Fruit fly (Drosophila melanogaster) whole organism, embryonic: Measurements from ENCODE around the gene Coq2.

ENCODE experiments used
- Abd-B ChIP-seq: fragments of 200-800 bp; sonication (Bioruptor generic); optimal IDR thresholded peaks from 2 replicates; lab custom pipeline; 2018; ENCODE audit warnings: missing biosample characterization, mild to moderate bottlenecking, missing genetic modification characterization, moderate library complexity
- Ada2b ChIP-seq: fragments of 200-800 bp; sonication (Bioruptor generic); IDR thresholded peaks from 2 replicates; pipeline ENCODE4 v1.3.6; 2022; ENCODE audit warnings: missing biosample characterization, missing genetic modification characterization
- Atf3 ChIP-seq: fragments of 200-800 bp; sonication (Bioruptor generic); optimal IDR thresholded peaks from 3 replicates; lab custom pipeline; 2016; ENCODE audit warnings: missing biosample characterization, missing genetic modification characterization
- B-H2 ChIP-seq: fragments of 200-800 bp; sonication (Bioruptor generic); optimal IDR thresholded peaks from 2 replicates; lab custom pipeline; 2018; ENCODE audit warnings: missing biosample characterization, mild to moderate bottlenecking, missing genetic modification characterization
- Bgb ChIP-seq: fragments of 200-800 bp; sonication (Bioruptor generic); IDR thresholded peaks from 2 replicates; pipeline ENCODE4 v1.3.6; 2022; ENCODE audit warnings: missing biosample characterization, missing genetic modification characterization; ENCODE audit not compliant: partially characterized antibody
- C15 ChIP-seq: fragments of 200-800 bp; sonication (Bioruptor generic); IDR thresholded peaks from 3 replicates; pipeline ENCODE4 v1.3.6; 2022; ENCODE audit warnings: missing biosample characterization, missing genetic modification characterization
- CG10979 ChIP-seq: fragments of 200-800 bp; sonication (Bioruptor generic); optimal IDR thresholded peaks from 2 replicates; lab custom pipeline; 2018; ENCODE audit warnings: missing biosample characterization, mild to moderate bottlenecking, missing genetic modification characterization, moderate library complexity
- CG11560 ChIP-seq: fragments of 200-800 bp; sonication (Bioruptor generic); IDR thresholded peaks from 3 replicates; pipeline ENCODE4 v1.3.6; 2022; ENCODE audit warnings: missing biosample characterization, missing genetic modification characterization
- CG11695 ChIP-seq: fragments of 200-800 bp; sonication (Bioruptor generic); IDR thresholded peaks from 3 replicates; pipeline ENCODE4 v1.3.6; 2022; ENCODE audit warnings: missing biosample characterization, missing genetic modification characterization
- CG15073 ChIP-seq: fragments of 200-800 bp; sonication (Bioruptor generic); optimal IDR thresholded peaks from 2 replicates; lab custom pipeline; 2016; ENCODE audit warnings: missing biosample characterization, missing genetic modification characterization
- CG15601 ChIP-seq: fragments of 200-800 bp; sonication (Bioruptor generic); optimal IDR thresholded peaks from 3 replicates; lab custom pipeline; 2019; ENCODE audit warnings: missing biosample characterization, mild to moderate bottlenecking, missing genetic modification characterization, moderate library complexity
- CG15696 ChIP-seq: fragments of 200-800 bp; sonication (Bioruptor generic); optimal IDR thresholded peaks from 2 replicates; lab custom pipeline; 2019; ENCODE audit warnings: missing biosample characterization, mild to moderate bottlenecking, missing genetic modification characterization, moderate library complexity
- CG17328 ChIP-seq: fragments of 200-800 bp; sonication (Bioruptor generic); IDR thresholded peaks from 2 replicates; pipeline ENCODE4 v1.3.6; 2022; ENCODE audit warnings: missing biosample characterization, missing genetic modification characterization
- CG17829 ChIP-seq: fragments of 200-800 bp; optimal IDR thresholded peaks from 2 replicates; lab custom pipeline; 2019; ENCODE audit warnings: missing biosample characterization, mild to moderate bottlenecking, missing genetic modification characterization, moderate library complexity
- CG43689 ChIP-seq: fragments of 200-800 bp; sonication (Bioruptor generic); IDR thresholded peaks from 2 replicates; pipeline ENCODE4 v1.3.6; 2022; ENCODE audit warnings: missing biosample characterization, missing genetic modification characterization
- CG4730 ChIP-seq: fragments of 200-800 bp; sonication (Bioruptor generic); IDR thresholded peaks from 2 replicates; pipeline ENCODE4 v1.3.6; 2022; ENCODE audit warnings: missing biosample characterization, missing genetic modification characterization
- CG8089 ChIP-seq: fragments of 200-800 bp; sonication (Bioruptor generic); optimal IDR thresholded peaks from 3 replicates; lab custom pipeline; 2016; ENCODE audit warnings: missing biosample characterization, missing genetic modification characterization
- CG8924 ChIP-seq: fragments of 200-800 bp; optimal IDR thresholded peaks from 3 replicates; lab custom pipeline; 2019; ENCODE audit warnings: missing biosample characterization, mild to moderate bottlenecking, missing genetic modification characterization, moderate library complexity
- CG9727 ChIP-seq: fragments of 200-800 bp; sonication (Bioruptor generic); optimal IDR thresholded peaks from 3 replicates; lab custom pipeline; 2017; ENCODE audit warnings: missing biosample characterization, mild to moderate bottlenecking, missing genetic modification characterization
- CG9797 ChIP-seq: fragments of 200-800 bp; sonication (Bioruptor generic); optimal IDR thresholded peaks from 3 replicates; lab custom pipeline; 2018; ENCODE audit warnings: missing biosample characterization, mild to moderate bottlenecking, missing genetic modification characterization
- CG9932 ChIP-seq: fragments of 200-800 bp; sonication (Bioruptor generic); IDR thresholded peaks from 2 replicates; pipeline ENCODE4 v1.3.6; 2022; ENCODE audit warnings: missing biosample characterization, missing genetic modification characterization
- Dref ChIP-seq: fragments of 200-800 bp; sonication (Bioruptor generic); IDR thresholded peaks from 2 replicates; pipeline ENCODE4 v1.3.6; 2022; ENCODE audit warnings: missing biosample characterization, missing genetic modification characterization
- E2f2 ChIP-seq: fragments of 200-800 bp; sonication (Bioruptor generic); IDR thresholded peaks from 2 replicates; pipeline ENCODE4 v1.3.6; 2022; ENCODE audit warnings: missing biosample characterization, missing genetic modification characterization
- H2.0 ChIP-seq: fragments of 200-800 bp; sonication (Bioruptor generic); IDR thresholded peaks from 2 replicates; pipeline ENCODE4 v1.3.6; 2022; ENCODE audit warnings: missing biosample characterization, missing genetic modification characterization
- Lpt ChIP-seq: fragments of >200 bp; optimal IDR thresholded peaks from 2 replicates; lab custom pipeline; 2018; ENCODE audit warnings: missing biosample characterization, missing genetic modification characterization
- Med ChIP-seq: fragments of 200-800 bp; sonication (Bioruptor generic); peaks from one replicate; lab custom pipeline; 2016; ENCODE audit warnings: missing biosample characterization, missing genetic modification characterization, mild to moderate bottlenecking, inconsistent platforms, moderate library complexity
- Myb ChIP-seq: fragments of 200-800 bp; sonication (Bioruptor generic); optimal IDR thresholded peaks from 2 replicates; lab custom pipeline; 2016; ENCODE audit warnings: missing biosample characterization, missing genetic modification characterization
- Ssrp ChIP-seq: fragments of 200-800 bp; sonication (Bioruptor generic); optimal IDR thresholded peaks from 2 replicates; lab custom pipeline; 2018; ENCODE audit warnings: missing biosample characterization, mild to moderate bottlenecking, missing genetic modification characterization, moderate library complexity
- Trl ChIP-seq, 3 experiments: fragments of >200 bp in 2 of 3; fragments of 200-800 bp in 1 of 3; sonication (Bioruptor generic) in 1 of 3; optimal IDR thresholded peaks; 2 replicates in 1 of 3; 3 replicates in 2 of 3; lab custom pipeline; 2016 to 2017; ENCODE audit warnings: missing biosample characterization in 1 of 3, missing genetic modification characterization in 1 of 3
- ab ChIP-seq: fragments of 200-800 bp; sonication (Bioruptor generic); optimal IDR thresholded peaks from 2 replicates; lab custom pipeline; 2016; ENCODE audit warnings: missing biosample characterization, missing genetic modification characterization
- cato ChIP-seq: fragments of 200-800 bp; sonication (Bioruptor generic); optimal IDR thresholded peaks from 2 replicates; lab custom pipeline; 2016; ENCODE audit warnings: missing biosample characterization, missing genetic modification characterization, borderline replicate concordance
- chif ChIP-seq, 2 experiments: fragments of 200-800 bp; sonication (Bioruptor generic); optimal IDR thresholded peaks; 3 replicates each; lab custom pipeline; 2016; ENCODE audit warnings: missing biosample characterization in 2 of 2, missing genetic modification characterization in 2 of 2
- dati ChIP-seq: fragments of 200-800 bp; sonication (Bioruptor generic); IDR thresholded peaks from 2 replicates; pipeline ENCODE4 v1.3.6; 2022; ENCODE audit warnings: missing biosample characterization, missing genetic modification characterization
- dm ChIP-seq: fragments of 200-800 bp; sonication (Bioruptor generic); optimal IDR thresholded peaks from 3 replicates; lab custom pipeline; 2016; ENCODE audit warnings: missing biosample characterization, missing genetic modification characterization
- fru ChIP-seq: fragments of >200 bp; optimal IDR thresholded peaks from 2 replicates; lab custom pipeline; 2017
- fu2 ChIP-seq: fragments of 200-800 bp; sonication (Bioruptor generic); optimal IDR thresholded peaks from 2 replicates; lab custom pipeline; 2016; ENCODE audit warnings: missing biosample characterization, missing genetic modification characterization
- gfzf ChIP-seq: fragments of 200-800 bp; sonication (Bioruptor generic); optimal IDR thresholded peaks from 2 replicates; lab custom pipeline; 2016; ENCODE audit warnings: missing biosample characterization, mild to moderate bottlenecking, missing genetic modification characterization, moderate library complexity
- gsb ChIP-seq: fragments of 200-800 bp; sonication (Bioruptor generic); IDR thresholded peaks from 2 replicates; pipeline ENCODE4 v1.3.6; 2022; ENCODE audit warnings: missing biosample characterization, missing genetic modification characterization
- h ChIP-seq: fragments of >200 bp; optimal IDR thresholded peaks from 2 replicates; lab custom pipeline; 2017
- jigr1 ChIP-seq: fragments of 200-800 bp; sonication (Bioruptor generic); IDR thresholded peaks from 3 replicates; pipeline ENCODE4 v1.3.6; 2022; ENCODE audit warnings: missing biosample characterization, missing genetic modification characterization
- onecut ChIP-seq: fragments of 200-800 bp; sonication (Bioruptor generic); IDR thresholded peaks from 2 replicates; pipeline ENCODE4 v1.3.6; 2022; ENCODE audit warnings: missing biosample characterization, missing genetic modification characterization
- pho ChIP-seq: fragments of 200-800 bp; sonication (Bioruptor generic); optimal IDR thresholded peaks from 2 replicates; lab custom pipeline; 2016; ENCODE audit warnings: missing biosample characterization, missing genetic modification characterization
- phol ChIP-seq: fragments of 200-800 bp; sonication (Bioruptor generic); optimal IDR thresholded peaks from 3 replicates; lab custom pipeline; 2018; ENCODE audit warnings: missing biosample characterization, mild to moderate bottlenecking, missing genetic modification characterization, moderate library complexity
- pum ChIP-seq: fragments of 200-800 bp; sonication (Bioruptor generic); optimal IDR thresholded peaks from 2 replicates; lab custom pipeline; 2016; ENCODE audit warnings: missing biosample characterization, missing genetic modification characterization
- ranshi ChIP-seq: fragments of 200-800 bp; sonication (Bioruptor generic); IDR thresholded peaks from 2 replicates; pipeline ENCODE4 v1.3.6; 2022; ENCODE audit warnings: missing biosample characterization, missing genetic modification characterization
- sd ChIP-seq: fragments of 200-800 bp; sonication (Bioruptor generic); optimal IDR thresholded peaks from 3 replicates; lab custom pipeline; 2018; ENCODE audit warnings: missing biosample characterization, mild to moderate bottlenecking, missing genetic modification characterization, moderate library complexity
- sens-2 ChIP-seq: fragments of 200-800 bp; sonication (Bioruptor generic); IDR thresholded peaks from 2 replicates; pipeline ENCODE4 v1.3.6; 2022; ENCODE audit warnings: missing biosample characterization, missing genetic modification characterization
- shn ChIP-seq: fragments of 200-800 bp; sonication (Bioruptor generic); optimal IDR thresholded peaks from 3 replicates; lab custom pipeline; 2016; ENCODE audit warnings: missing biosample characterization, missing genetic modification characterization
- sqz ChIP-seq: fragments of 200-800 bp; sonication (Bioruptor generic); optimal IDR thresholded peaks from 3 replicates; lab custom pipeline; 2018; ENCODE audit warnings: missing biosample characterization, mild to moderate bottlenecking, missing genetic modification characterization
- stwl ChIP-seq: fragments of 200-800 bp; sonication (Bioruptor generic); optimal IDR thresholded peaks from 3 replicates; lab custom pipeline; 2018; ENCODE audit warnings: missing biosample characterization, mild to moderate bottlenecking, missing genetic modification characterization, moderate library complexity
- tap ChIP-seq: fragments of 200-800 bp; optimal IDR thresholded peaks from 3 replicates; lab custom pipeline; 2019; ENCODE audit warnings: missing biosample characterization, mild to moderate bottlenecking, missing genetic modification characterization, moderate library complexity
- unpg ChIP-seq: fragments of 200-800 bp; sonication (Bioruptor generic); optimal IDR thresholded peaks from 3 replicates; lab custom pipeline; 2018; ENCODE audit warnings: missing biosample characterization, mild to moderate bottlenecking, missing genetic modification characterization, moderate library complexity
- zen ChIP-seq: fragments of 200-800 bp; sonication (Bioruptor generic); optimal IDR thresholded peaks from 3 replicates; lab custom pipeline; 2018; ENCODE audit warnings: missing biosample characterization, mild to moderate bottlenecking, missing genetic modification characterization, moderate library complexity

The Coq2 gene

dm6 chr3R:8336012-8336567 lies 19.7 kb upstream of the Coq2 start (continued):
- TF ChIP-seq CG17829 (tag; lab: Kevin White, UChicago) = peak; percentile 48
- TF ChIP-seq CG8089 = no peak
- TF ChIP-seq Dref = no peak
- TF ChIP-seq CG11560 (tag; lab: Robert Waterston, UW) = no peak
- TF ChIP-seq onecut (GFP tag; lab: Robert Waterston, UW) = no peak
- no peak for TF ChIP-seq tap
- no peak for TF ChIP-seq fru (lab: Kevin White, UChicago)
- no peak for TF ChIP-seq dm (GFP tag; lab: Kevin White, UChicago)
- no peak for TF ChIP-seq CG9797
- no peak for TF ChIP-seq dati (GFP tag; lab: Robert Waterston, UW)
- TF ChIP-seq Med = no peak
- TF ChIP-seq C15 (GFP tag; lab: Robert Waterston, UW) = no peak
- no peak for TF ChIP-seq CG15601
- TF ChIP-seq sqz (GFP tag; lab: Kevin White, UChicago) = no peak
- no peak for TF ChIP-seq B-H2 (GFP tag; lab: Kevin White, UChicago)
- no peak for TF ChIP-seq sd
- TF ChIP-seq fu2 = no peak
- no peak for TF ChIP-seq jigr1 (GFP tag; lab: Robert Waterston, UW)
- TF ChIP-seq Lpt (GFP tag; lab: Kevin White, UChicago) = no peak
- TF ChIP-seq CG8924 = peak; percentile 23
- peak; percentile 84 for TF ChIP-seq CG15696 (tag; lab: Kevin White, UChicago)
- no peak for TF ChIP-seq CG17328 (GFP tag; lab: Robert Waterston, UW)
- TF ChIP-seq shn (GFP tag; lab: Kevin White, UChicago) = no peak
- no peak for TF ChIP-seq Bgb (GFP tag; lab: Robert Waterston, UW)
- no peak for TF ChIP-seq sens-2 (GFP tag; lab: Robert Waterston, UW)
- no peak for TF ChIP-seq CG11695 (GFP tag; lab: Robert Waterston, UW)
- TF ChIP-seq ab = no peak
- TF ChIP-seq H2.0 (GFP tag; lab: Robert Waterston, UW) = no peak
- no peak for TF ChIP-seq pum (GFP tag; lab: Kevin White, UChicago)
- no peak for TF ChIP-seq Abd-B (GFP tag; lab: Kevin White, UChicago)
- no peak for TF ChIP-seq CG43689 (GFP tag; lab: Robert Waterston, UW)
- no peak for TF ChIP-seq Myb
- no peak for TF ChIP-seq gfzf
- peak; percentile 44 for TF ChIP-seq CG10979 (tag; lab: Kevin White, UChicago)
- TF ChIP-seq unpg = no peak
- TF ChIP-seq CG15073 (GFP tag; lab: Kevin White, UChicago) = no peak
- peak; percentile 15 for TF ChIP-seq zen (tag; lab: Kevin White, UChicago)
- TF ChIP-seq ranshi (GFP tag; lab: Robert Waterston, UW) = no peak
- TF ChIP-seq E2f2 (GFP tag; lab: Robert Waterston, UW) = no peak
- TF ChIP-seq stwl (tag; lab: Kevin White, UChicago) = no peak
- TF ChIP-seq CG9727 = peak; percentile 62
- TF ChIP-seq chif (GFP tag; optimal IDR thresholded peaks at IDR 0.05; lab: Kevin White, UChicago) = no peak
- TF ChIP-seq Ada2b (GFP tag; lab: Robert Waterston, UW) = no peak
- no peak for TF ChIP-seq CG4730 (GFP tag; lab: Robert Waterston, UW)
- peak; percentile 36 for TF ChIP-seq phol (tag; lab: Kevin White, UChicago)
- no peak for TF ChIP-seq CG9932 (GFP tag; lab: Robert Waterston, UW)
- TF ChIP-seq h = no peak
- no peak for TF ChIP-seq pho
- TF ChIP-seq cato (GFP tag; lab: Kevin White, UChicago) = no peak
- peak; percentile 30 for TF ChIP-seq Ssrp (tag; lab: Kevin White, UChicago)
- no peak for TF ChIP-seq Trl (optimal IDR thresholded peaks at IDR 0.05; lab: Kevin White, UChicago)
- TF ChIP-seq Trl (GFP tag; optimal IDR thresholded peaks at IDR 0.05; lab: Kevin White, UChicago) = no peak
- TF ChIP-seq gsb (GFP tag; lab: Robert Waterston, UW) = no peak
- no peak for TF ChIP-seq Atf3 (GFP tag; lab: Kevin White, UChicago)
